Fruit fly (Drosophila melanogaster) whole organism, wandering third instar larva: ENCODE data around the gene CG17777.

Source experiments
- Abd-B ChIP-seq: fragments of >200 bp; optimal IDR thresholded peaks from 2 replicates; lab custom pipeline; 2017; ENCODE audit warnings: missing biosample characterization, missing genetic modification characterization
- CG32264 ChIP-seq: fragments of 200-800 bp; sonication (Bioruptor generic); optimal IDR thresholded peaks from 2 replicates; lab custom pipeline; 2016; ENCODE audit warnings: missing biosample characterization, missing genetic modification characterization
- CG9705 ChIP-seq: fragments of 200-800 bp; sonication (Bioruptor generic); optimal IDR thresholded peaks from 2 replicates; lab custom pipeline; 2018; ENCODE audit warnings: missing biosample characterization, mild to moderate bottlenecking, missing genetic modification characterization
- CrebA ChIP-seq: fragments of 200-800 bp; sonication (Bioruptor generic); optimal IDR thresholded peaks from 2 replicates; lab custom pipeline; 2016; ENCODE audit warnings: missing biosample characterization, mild to moderate bottlenecking, missing genetic modification characterization, borderline replicate concordance
- Dfd ChIP-seq: fragments of >200 bp; optimal IDR thresholded peaks from 2 replicates; lab custom pipeline; 2017; ENCODE audit warnings: missing biosample characterization, missing genetic modification characterization
- Dif ChIP-seq: fragments of 200-275, 200-300 bp; sonication (Bioruptor generic); optimal IDR thresholded peaks from 2 replicates; lab custom pipeline; 2018; ENCODE audit warnings: missing biosample characterization, missing genetic modification characterization; ENCODE audit not compliant: partially characterized antibody
- Hnf4 ChIP-seq: fragments of 200-800 bp; sonication (Bioruptor generic); optimal IDR thresholded peaks from 2 replicates; lab custom pipeline; 2016; ENCODE audit warnings: missing biosample characterization, mild to moderate bottlenecking, missing genetic modification characterization
- Hr78 ChIP-seq: fragments of >200 bp; optimal IDR thresholded peaks from 2 replicates; lab custom pipeline; 2017; ENCODE audit warnings: missing biosample characterization, missing genetic modification characterization
- Jra ChIP-seq: sonication (Bioruptor generic); optimal IDR thresholded peaks from 2 replicates; lab custom pipeline; 2016; ENCODE audit warnings: missing biosample characterization, missing genetic modification characterization
- Mio ChIP-seq: sonication (Bioruptor generic); optimal IDR thresholded peaks from 2 replicates; lab custom pipeline; 2016; ENCODE audit warnings: missing biosample characterization, missing genetic modification characterization
- Myc ChIP-seq: fragments of >200 bp; optimal IDR thresholded peaks from 2 replicates; lab custom pipeline; 2017
- N ChIP-seq: fragments of >200 bp; optimal IDR thresholded peaks from 2 replicates; lab custom pipeline; 2018; ENCODE audit warnings: missing biosample characterization, missing external identifiers, missing genetic modification characterization
- OdsH ChIP-seq: fragments of 200-800 bp; sonication (Bioruptor generic); optimal IDR thresholded peaks from 2 replicates; lab custom pipeline; 2016; ENCODE audit warnings: missing biosample characterization, mild to moderate bottlenecking, missing genetic modification characterization
- Rel ChIP-seq, 2 experiments: fragments of 200-800 bp; sonication (Bioruptor generic) in 1 of 2; optimal IDR thresholded peaks; 2 replicates in 1 of 2; 3 replicates in 1 of 2; lab custom pipeline; 2016 to 2019; ENCODE audit warnings: mild to moderate bottlenecking in 2 of 2, missing biosample characterization in 2 of 2, missing genetic modification characterization in 2 of 2, moderate library complexity in 1 of 2
- Sp1 ChIP-seq: fragments of 200-800 bp; sonication (Bioruptor generic); optimal IDR thresholded peaks from 3 replicates; lab custom pipeline; 2019; ENCODE audit warnings: missing biosample characterization, mild to moderate bottlenecking, missing genetic modification characterization, moderate library complexity
- br ChIP-seq: fragments of 200-800 bp; sonication (Bioruptor generic); optimal IDR thresholded peaks from 2 replicates; lab custom pipeline; 2016; ENCODE audit warnings: missing biosample characterization, missing genetic modification characterization
- brk ChIP-seq: fragments of 200-800 bp; sonication (Bioruptor generic); optimal IDR thresholded peaks from 2 replicates; lab custom pipeline; 2016; ENCODE audit warnings: missing biosample characterization, mild to moderate bottlenecking, missing genetic modification characterization
- dmrt93B ChIP-seq: fragments of 200-800 bp; sonication (Bioruptor generic); optimal IDR thresholded peaks from 2 replicates; lab custom pipeline; 2018; ENCODE audit warnings: missing biosample characterization, mild to moderate bottlenecking, missing genetic modification characterization
- dsf ChIP-seq: sonication (Bioruptor generic); optimal IDR thresholded peaks from 2 replicates; lab custom pipeline; 2016; ENCODE audit warnings: missing biosample characterization, missing genetic modification characterization, borderline replicate concordance
- ey ChIP-seq: fragments of 200-800 bp; sonication (Bioruptor generic); optimal IDR thresholded peaks from 2 replicates; lab custom pipeline; 2016; ENCODE audit warnings: missing biosample characterization, missing genetic modification characterization
- fru ChIP-seq: fragments of 200-800 bp; sonication (Bioruptor generic); optimal IDR thresholded peaks from 3 replicates; lab custom pipeline; 2016; ENCODE audit warnings: missing biosample characterization, mild to moderate bottlenecking, missing genetic modification characterization
- h ChIP-seq: fragments of 200-800 bp; sonication (Bioruptor generic); optimal IDR thresholded peaks from 3 replicates; lab custom pipeline; 2016; ENCODE audit warnings: missing biosample characterization, mild to moderate bottlenecking, missing genetic modification characterization
- lola ChIP-seq: fragments of >200 bp; optimal IDR thresholded peaks from 2 replicates; lab custom pipeline; 2017; ENCODE audit warnings: missing biosample characterization, missing genetic modification characterization
- pan ChIP-seq: fragments of >200 bp; optimal IDR thresholded peaks from 2 replicates; lab custom pipeline; 2017
- rgr ChIP-seq: fragments of 200-800 bp; sonication (Bioruptor generic); optimal IDR thresholded peaks from 3 replicates; lab custom pipeline; 2016; ENCODE audit warnings: missing biosample characterization, mild to moderate bottlenecking, missing genetic modification characterization
- sage ChIP-seq: fragments of 200-800 bp; sonication (Bioruptor generic); optimal IDR thresholded peaks from 2 replicates; lab custom pipeline; 2016; ENCODE audit warnings: missing biosample characterization, mild to moderate bottlenecking, missing genetic modification characterization
- sv ChIP-seq: fragments of 200-800 bp; sonication (Bioruptor generic); optimal IDR thresholded peaks from 3 replicates; lab custom pipeline; 2016; ENCODE audit warnings: missing biosample characterization, missing genetic modification characterization
- usp ChIP-seq: fragments of >200 bp; optimal IDR thresholded peaks from 2 replicates; lab custom pipeline; 2017; ENCODE audit warnings: missing biosample characterization, missing genetic modification characterization
- woc ChIP-seq: sonication (Bioruptor generic); optimal IDR thresholded peaks from 2 replicates; lab custom pipeline; 2016; ENCODE audit warnings: missing biosample characterization, mild to moderate bottlenecking, missing genetic modification characterization

The CG17777 gene

DNA sequence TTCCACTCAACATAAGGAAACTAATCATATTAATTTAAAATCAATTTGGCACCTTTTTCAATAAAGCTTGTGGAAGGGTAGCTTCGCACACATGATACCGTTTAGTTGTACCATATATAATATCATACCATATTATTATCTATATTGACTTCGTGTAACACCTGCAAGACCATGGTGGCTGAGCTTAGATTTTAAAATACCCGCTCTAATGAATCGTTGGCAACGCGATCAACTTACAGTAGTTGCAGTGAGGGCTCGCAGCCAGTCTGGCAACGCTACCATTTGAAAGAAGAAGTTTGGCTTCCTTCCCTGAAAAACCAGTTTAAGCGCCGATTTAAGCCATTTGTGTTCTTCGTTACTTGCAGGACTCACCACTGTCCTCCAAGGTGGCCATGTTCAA lies 16.2 kb upstream of the CG17777 start:
- peak; percentile 60 for TF ChIP-seq Myc (lab: Kevin White, UChicago)
- no peak for TF ChIP-seq dmrt93B (GFP tag; lab: Kevin White, UChicago)
- no peak for TF ChIP-seq CrebA (GFP tag; lab: Kevin White, UChicago)

dm6 chrX:2172420-2172827 lies 14.2 kb upstream of the CG17777 start, which contains the start of gene ND-B14.5A:
Gene ND-B14.5A (plus strand): TSS chrX:2172526.
- TF ChIP-seq Rel (GFP tag; optimal IDR thresholded peaks at IDR 0.05; lab: Kevin White, UChicago) (no peak), Rel (tag; optimal IDR thresholded peaks at IDR 0.05; lab: Kevin White, UChicago) (no peak), usp (no peak), N (GFP tag; lab: Kevin White, UChicago) (no peak), br (GFP tag; lab: Kevin White, UChicago) (no peak), Jra (GFP tag; lab: Kevin White, UChicago) (no peak), dsf (GFP tag; lab: Kevin White, UChicago) (no peak), CG9705 (GFP tag; lab: Kevin White, UChicago) (no peak), OdsH (GFP tag; lab: Kevin White, UChicago) (no peak), Dif (GFP tag; lab: Kevin White, UChicago) (no peak)
- TF ChIP-seq, all 38 proteins: peak for 0

dm6 chrX:2175265-2175795 lies 11.3 kb upstream of the CG17777 start, which contains the start of gene Cyp4d14:
Gene Cyp4d14 (minus strand): TSS chrX:2175315.
- no peak for TF ChIP-seq Mio (GFP tag; lab: Kevin White, UChicago)
- TF ChIP-seq Jra (GFP tag; lab: Kevin White, UChicago), result no peak

DNA sequence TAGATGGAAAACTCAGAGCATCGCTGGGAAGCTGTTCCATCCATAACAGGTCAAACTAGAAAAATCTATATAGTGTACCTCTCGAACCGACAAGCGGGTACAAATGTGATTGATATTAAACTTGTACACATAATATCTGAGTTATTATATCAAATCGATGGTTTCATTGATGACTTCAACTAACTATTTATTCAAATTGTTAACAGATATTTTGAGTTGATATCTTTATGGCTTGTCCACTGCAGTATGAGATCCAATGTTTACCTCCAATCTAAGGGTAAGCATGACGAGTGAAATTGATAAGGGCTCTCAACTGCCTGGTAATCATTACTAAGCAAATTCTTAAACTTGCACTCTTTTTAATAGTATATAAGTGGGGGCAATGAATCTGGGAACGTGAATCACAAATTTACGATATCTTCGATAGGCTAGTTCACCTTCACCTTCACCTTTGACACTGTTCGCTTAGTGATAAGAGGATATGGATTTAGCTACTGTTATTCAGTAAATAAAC lies 10.6 kb upstream of the CG17777 start, which contains the start of gene Cyp4d2:
Gene Cyp4d2 (plus strand): TSS at position 51 of the 514 bp plus-strand sequence.
- TF ChIP-seq CG9705 (GFP tag; lab: Kevin White, UChicago), result no peak
- TF ChIP-seq rgr (GFP tag; lab: Kevin White, UChicago), result no peak
- no peak for TF ChIP-seq N (GFP tag; lab: Kevin White, UChicago)
- no peak for TF ChIP-seq Abd-B
- TF ChIP-seq br (GFP tag; lab: Kevin White, UChicago), result no peak
- no peak for TF ChIP-seq Hnf4
- no peak for TF ChIP-seq woc (GFP tag; lab: Kevin White, UChicago)
- TF ChIP-seq Jra (GFP tag; lab: Kevin White, UChicago), result no peak
- TF ChIP-seq Sp1 (GFP tag; lab: Kevin White, UChicago), result no peak
- no peak for TF ChIP-seq sage
- TF ChIP-seq CG32264 (GFP tag; lab: Kevin White, UChicago), result no peak
- no peak for TF ChIP-seq h (GFP tag; lab: Kevin White, UChicago)
- no peak for TF ChIP-seq pan (lab: Kevin White, UChicago)
- TF ChIP-seq sv (GFP tag; lab: Kevin White, UChicago), result no peak
- TF ChIP-seq Dfd (GFP tag; lab: Kevin White, UChicago), result no peak
- TF ChIP-seq Hr78 (GFP tag; lab: Kevin White, UChicago), result no peak

- TF ChIP-seq sage, result no peak
- no peak for TF ChIP-seq Hnf4
- TF ChIP-seq dmrt93B (GFP tag; lab: Kevin White, UChicago), result no peak
- TF ChIP-seq Mio (GFP tag; lab: Kevin White, UChicago), result no peak
- no peak for TF ChIP-seq brk (GFP tag; lab: Kevin White, UChicago)
- TF ChIP-seq CG32264 (GFP tag; lab: Kevin White, UChicago), result no peak
- TF ChIP-seq CG9705 (GFP tag; lab: Kevin White, UChicago), result no peak
- no peak for TF ChIP-seq ey
- no peak for TF ChIP-seq Dif (GFP tag; lab: Kevin White, UChicago)
- TF ChIP-seq fru (GFP tag; lab: Kevin White, UChicago), result no peak
- TF ChIP-seq br (GFP tag; lab: Kevin White, UChicago), result no peak
- TF ChIP-seq Dfd (GFP tag; lab: Kevin White, UChicago), result no peak
- no peak for TF ChIP-seq rgr (GFP tag; lab: Kevin White, UChicago)
- TF ChIP-seq lola (GFP tag; lab: Kevin White, UChicago), result no peak
- no peak for TF ChIP-seq h (GFP tag; lab: Kevin White, UChicago)
These were observed 7.9 kb upstream of the CG17777 start, which contains the start of gene Cyp4ae1 for dm6 chrX:2178802-2179201. Gene Cyp4ae1 (plus strand): TSS chrX:2179007.
